Fruit fly (Drosophila melanogaster) whole organism, prepupa: ENCODE data around the gene Ets65A.

Experiments used
- CG11294 ChIP-seq: fragments of 200-800 bp; sonication (Bioruptor generic); IDR thresholded peaks from 2 replicates; pipeline ENCODE4 v1.3.6; 2022; ENCODE audit warnings: missing biosample characterization, missing genetic modification characterization
- Hr39 ChIP-seq: fragments of 200-800 bp; sonication (Bioruptor generic); optimal IDR thresholded peaks from 2 replicates; lab custom pipeline; 2016; ENCODE audit warnings: missing biosample characterization, missing genetic modification characterization
- Met ChIP-seq: fragments of 200-800 bp; sonication (Bioruptor generic); optimal IDR thresholded peaks from 3 replicates; lab custom pipeline; 2016; ENCODE audit warnings: missing biosample characterization, missing genetic modification characterization
- Sox102F ChIP-seq: fragments of 200-800 bp; sonication (Bioruptor generic); optimal IDR thresholded peaks from 2 replicates; lab custom pipeline; 2016; ENCODE audit warnings: missing biosample characterization, mild to moderate bottlenecking, missing genetic modification characterization

- TF ChIP-seq Sox102F (GFP tag; lab: Kevin White, UChicago) (no peak), CG11294 (no peak), Hr39 (GFP tag; lab: Kevin White, UChicago) (no peak), Met (GFP tag; lab: Kevin White, UChicago) (no peak)
Measured at dm6 chr3L:6104551-6104950, 7.1 kb downstream of the Ets65A start.
